Fruit fly (Drosophila melanogaster) whole organism, wandering third instar larva: Measurements from ENCODE around the gene east.

ENCODE experiments used
- CG9705 ChIP-seq: fragments of 200-800 bp; sonication (Bioruptor generic); optimal IDR thresholded peaks from 2 replicates; lab custom pipeline; 2018; ENCODE audit warnings: missing biosample characterization, mild to moderate bottlenecking, missing genetic modification characterization
- Dfd ChIP-seq: fragments of >200 bp; optimal IDR thresholded peaks from 2 replicates; lab custom pipeline; 2017; ENCODE audit warnings: missing biosample characterization, missing genetic modification characterization
- Dif ChIP-seq: fragments of 200-275, 200-300 bp; sonication (Bioruptor generic); optimal IDR thresholded peaks from 2 replicates; lab custom pipeline; 2018; ENCODE audit warnings: missing biosample characterization, missing genetic modification characterization; ENCODE audit not compliant: partially characterized antibody
- Hr78 ChIP-seq: fragments of >200 bp; optimal IDR thresholded peaks from 2 replicates; lab custom pipeline; 2017; ENCODE audit warnings: missing biosample characterization, missing genetic modification characterization

DNA sequence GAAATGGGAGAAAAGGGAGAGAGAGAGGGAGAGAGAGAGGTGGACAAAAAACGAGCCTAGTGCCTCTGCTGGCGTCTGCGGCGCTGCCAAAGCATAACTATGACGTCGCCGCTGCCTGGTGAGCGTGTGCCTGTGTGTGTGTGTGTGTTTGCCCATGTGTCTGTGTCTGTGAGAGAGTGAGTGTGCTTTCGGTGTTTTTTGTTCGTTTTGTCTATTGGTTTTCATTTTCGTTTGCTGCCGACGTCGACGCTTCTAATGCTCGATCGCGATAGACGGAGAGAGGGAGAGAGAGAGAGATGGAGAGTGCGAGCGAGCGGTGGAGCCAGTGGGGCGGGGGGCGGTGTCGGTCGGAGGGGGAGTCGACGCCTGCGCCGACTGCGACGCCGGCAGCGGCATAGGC is 18.8 kb upstream of the east start:
- TF ChIP-seq Dfd (GFP tag; lab: Kevin White, UChicago) (no peak), Hr78 (GFP tag; lab: Kevin White, UChicago) (no peak), Dif (no peak), CG9705 (GFP tag; lab: Kevin White, UChicago) (no peak)
